Fruit fly (Drosophila melanogaster): ENCODE results near the gene Zasp67.

The Zasp67 gene

DNA sequence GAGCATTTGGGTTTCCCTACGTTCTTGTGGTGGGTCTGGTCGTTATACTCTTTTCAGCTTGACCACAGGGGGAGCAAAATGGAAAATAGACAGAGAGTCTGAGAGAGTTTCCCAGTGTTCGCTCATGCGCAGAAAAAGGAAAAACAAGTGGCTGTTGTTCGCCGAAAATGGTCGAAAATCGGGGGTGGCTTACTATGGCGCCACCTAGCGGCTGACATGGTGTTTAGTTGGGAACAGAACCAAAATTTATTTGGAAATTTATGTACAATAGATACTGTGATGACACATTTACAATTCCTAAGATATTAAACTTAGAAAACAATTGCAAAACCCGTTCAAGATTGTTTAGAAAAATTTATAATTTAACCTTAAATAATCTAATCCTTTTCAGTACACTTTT, 45.9 kb downstream of the Zasp67 start (continued):
- TF ChIP-seq dimm (GFP tag; IDR thresholded peaks at IDR 0.05), result no peak
- TF ChIP-seq CG1529 (GFP tag; optimal IDR thresholded peaks at IDR 0.05), result no peak
- peak; percentile 97 for TF ChIP-seq ewg (GFP tag; optimal IDR thresholded peaks at IDR 0.05)
- peak; percentile 41 to 45 for TF ChIP-seq Trl (optimal IDR thresholded peaks at IDR 0.05)
- TF ChIP-seq Trl (GFP tag; optimal IDR thresholded peaks at IDR 0.05), result no peak
- TF ChIP-seq CG18476 (GFP tag; optimal IDR thresholded peaks at IDR 0.05), result no peak
- TF ChIP-seq TFAM (GFP tag; optimal IDR thresholded peaks at IDR 0.05), result no peak
- no peak for TF ChIP-seq ssp (GFP tag; IDR thresholded peaks at IDR 0.05)
- no peak for TF ChIP-seq nom (GFP tag; optimal IDR thresholded peaks at IDR 0.05)
- no peak for TF ChIP-seq CG31441 (GFP tag; IDR thresholded peaks at IDR 0.05)
- TF ChIP-seq CG2889 (GFP tag; IDR thresholded peaks at IDR 0.05), result no peak
- TF ChIP-seq Hand (GFP tag; optimal IDR thresholded peaks at IDR 0.05), result no peak
- no peak for TF ChIP-seq prd (optimal IDR thresholded peaks at IDR 0.05)
- 0 out of 3 replicates have a peak, but pooled peaks have one; percentile 4 for TF ChIP-seq prd (GFP tag; IDR thresholded peaks at IDR 0.05)
- no peak for TF ChIP-seq wor (GFP tag; IDR thresholded peaks at IDR 0.05)
- TF ChIP-seq CG9437 (GFP tag; optimal IDR thresholded peaks at IDR 0.05), result no peak
- 0 out of 2 replicates have a peak, but pooled peaks have one; percentile 22 for TF ChIP-seq CG42726 (GFP tag; IDR thresholded peaks at IDR 0.05; ENCODE audit: partially characterized antibody)
- TF ChIP-seq Oaz (GFP tag; IDR thresholded peaks at IDR 0.05), result no peak
- TF ChIP-seq phol (tag; optimal IDR thresholded peaks at IDR 0.05), result no peak
- peak; percentile 28; the same call in 1 of the 2 replicates for TF ChIP-seq amos (GFP tag; IDR thresholded peaks at IDR 0.05; ENCODE audit: partially characterized antibody)
- TF ChIP-seq br (optimal IDR thresholded peaks at IDR 0.05), result no peak
- peak; percentile 22; the same call in 1 of the 2 replicates for TF ChIP-seq CG9215 (GFP tag; IDR thresholded peaks at IDR 0.05)
- no peak for TF ChIP-seq Oli (tag; optimal IDR thresholded peaks at IDR 0.05)
- TF ChIP-seq CG12391 (tag; optimal IDR thresholded peaks at IDR 0.05), result no peak
- TF ChIP-seq twi (tag; optimal IDR thresholded peaks at IDR 0.05), result no peak
- 0 out of 2 replicates have a peak, but pooled peaks have one; percentile 24 for TF ChIP-seq Ptx1 (GFP tag; IDR thresholded peaks at IDR 0.05)
- TF ChIP-seq CG10321 (GFP tag; IDR thresholded peaks at IDR 0.05), result no peak
- TF ChIP-seq nau (GFP tag; optimal IDR thresholded peaks at IDR 0.05), result no peak
- no peak for TF ChIP-seq CG14014 (GFP tag; IDR thresholded peaks at IDR 0.05)
- TF ChIP-seq CG11504 (tag; optimal IDR thresholded peaks at IDR 0.05), result peak; percentile 37
- no peak for TF ChIP-seq CG32767 (GFP tag; IDR thresholded peaks at IDR 0.05)
- peak; percentile 91 for TF ChIP-seq CTCF (GFP tag; optimal IDR thresholded peaks at IDR 0.05)
- peak; percentile 26 for TF ChIP-seq CG2712 (tag; optimal IDR thresholded peaks at IDR 0.05)
- TF ChIP-seq CG12155 (GFP tag; optimal IDR thresholded peaks at IDR 0.05), result no peak
- no peak for TF ChIP-seq CG10462 (GFP tag; optimal IDR thresholded peaks at IDR 0.05)
- 0 out of 2 replicates have a peak, but pooled peaks have one; percentile 9 for TF ChIP-seq CG32772 (GFP tag; IDR thresholded peaks at IDR 0.05)
- no peak for TF ChIP-seq BtbVII (GFP tag; optimal IDR thresholded peaks at IDR 0.05)
- no peak for TF ChIP-seq bigmax (GFP tag; optimal IDR thresholded peaks at IDR 0.05)
- TF ChIP-seq zen (tag; optimal IDR thresholded peaks at IDR 0.05), result no peak
- no peak for TF ChIP-seq CG16815 (GFP tag; optimal IDR thresholded peaks at IDR 0.05)
- TF ChIP-seq tap (tag; optimal IDR thresholded peaks at IDR 0.05), result no peak
- no peak for TF ChIP-seq sc (optimal IDR thresholded peaks at IDR 0.05)
- no peak for TF ChIP-seq sc (GFP tag; optimal IDR thresholded peaks at IDR 0.05)
- TF ChIP-seq CG11560 (tag; IDR thresholded peaks at IDR 0.05), result no peak
- no peak for TF ChIP-seq tna (GFP tag; IDR thresholded peaks at IDR 0.05; ENCODE audit: partially characterized antibody)
- TF ChIP-seq CG13296 (GFP tag; optimal IDR thresholded peaks at IDR 0.05), result no peak
- TF ChIP-seq CG10274 (GFP tag; optimal IDR thresholded peaks at IDR 0.05), result no peak
- peak; percentile 17 for TF ChIP-seq abd-A (tag; optimal IDR thresholded peaks at IDR 0.05)
- no peak for TF ChIP-seq Tbp (GFP tag; optimal IDR thresholded peaks at IDR 0.05)
- no peak for TF ChIP-seq Hmx (GFP tag; optimal IDR thresholded peaks at IDR 0.05)
- no peak for TF ChIP-seq croc (GFP tag; conservative IDR thresholded peaks at IDR 0.05)
- TF ChIP-seq vnd (GFP tag; IDR thresholded peaks at IDR 0.05; ENCODE audit: partially characterized antibody), result no peak
- TF ChIP-seq Med (GFP tag), result peak; percentile 48

Measured in whole organism, embryonic.